Fruit fly (Drosophila melanogaster) Kc167 (cell line): Measurements from ENCODE around the gene Shal.

ENCODE experiments used
- Myc ChIP-seq: fragments of >200 bp; optimal IDR thresholded peaks from 2 replicates; lab custom pipeline; 2017; ENCODE audit warnings: missing external identifiers
- Sin3A ChIP-seq: fragments of >200 bp; optimal IDR thresholded peaks from 2 replicates; lab custom pipeline; 2018; ENCODE audit warnings: missing external identifiers
- h ChIP-seq: fragments of >200 bp; optimal IDR thresholded peaks from 3 replicates; lab custom pipeline; 2018; ENCODE audit warnings: missing external identifiers
- insv ChIP-seq: fragments of >200 bp; optimal IDR thresholded peaks from 3 replicates; lab custom pipeline; 2018; ENCODE audit warnings: missing external identifiers
- psq ChIP-seq: fragments of >200 bp; optimal IDR thresholded peaks from 2 replicates; lab custom pipeline; 2017; ENCODE audit warnings: missing external identifiers
- ttk ChIP-seq: sonication (Bioruptor generic); optimal IDR thresholded peaks from 2 replicates; lab custom pipeline; 2017; ENCODE audit warnings: missing external identifiers

The Shal gene

DNA sequence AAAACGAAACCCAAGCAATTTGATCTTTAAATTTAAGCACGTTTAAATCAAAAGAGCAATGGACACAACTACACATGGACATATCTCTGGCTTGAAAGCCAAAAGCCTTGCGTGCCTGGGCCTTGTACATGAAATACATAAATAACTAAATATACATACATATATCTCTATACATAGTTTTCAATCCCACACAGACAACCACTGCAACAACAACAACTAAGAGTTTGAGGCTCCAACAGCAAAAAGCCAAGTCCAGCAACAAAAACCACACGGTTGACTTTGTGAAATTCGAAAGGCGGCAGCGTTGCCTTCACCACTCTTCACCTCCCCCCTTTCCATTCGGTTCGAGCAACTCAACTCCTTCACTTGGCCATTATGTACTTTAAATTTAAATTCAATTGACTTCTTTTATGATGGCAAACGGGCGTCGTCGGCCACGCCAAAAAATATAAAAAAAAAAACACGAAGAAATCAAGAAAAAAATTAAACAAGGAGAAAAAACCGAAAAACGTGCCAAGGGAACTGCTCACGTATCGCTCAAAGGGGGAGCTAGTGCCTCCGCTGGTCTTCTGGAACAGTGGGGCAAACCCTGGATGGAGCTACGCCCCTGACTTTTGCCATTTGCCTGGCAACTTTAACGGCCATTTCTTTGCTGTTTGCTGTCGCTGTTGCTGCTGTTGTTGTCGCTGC lies 24.2 kb downstream of the Shal start:
- TF ChIP-seq Myc (lab: Kevin White, UChicago): no peak
- no peak for TF ChIP-seq ttk

DNA sequence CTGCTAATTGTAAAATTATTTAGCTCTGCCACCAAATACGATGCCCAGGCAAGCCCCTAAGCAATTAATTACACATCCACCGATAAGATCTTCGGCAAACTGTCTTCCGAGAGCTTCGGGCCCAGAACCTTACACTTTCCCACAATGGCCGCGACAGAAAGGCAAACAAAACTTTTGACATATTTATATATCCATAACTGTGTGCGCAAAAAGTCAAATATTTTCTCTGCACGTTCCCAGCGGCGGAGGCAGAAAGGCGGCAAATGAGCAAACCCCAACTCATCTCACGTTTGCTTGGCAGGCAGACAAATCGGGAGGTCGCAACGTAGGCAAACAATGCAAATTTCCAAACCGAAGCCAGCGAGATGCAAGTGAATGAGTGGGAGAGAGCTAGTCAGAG lies 25.2 kb downstream of the Shal start:
- no peak for TF ChIP-seq insv (lab: Kevin White, UChicago)
- TF ChIP-seq h (lab: Kevin White, UChicago): no peak
- no peak for TF ChIP-seq Myc (lab: Kevin White, UChicago)
- TF ChIP-seq psq (lab: Kevin White, UChicago): no peak
- no peak for TF ChIP-seq Sin3A
- TF ChIP-seq ttk: no peak

DNA sequence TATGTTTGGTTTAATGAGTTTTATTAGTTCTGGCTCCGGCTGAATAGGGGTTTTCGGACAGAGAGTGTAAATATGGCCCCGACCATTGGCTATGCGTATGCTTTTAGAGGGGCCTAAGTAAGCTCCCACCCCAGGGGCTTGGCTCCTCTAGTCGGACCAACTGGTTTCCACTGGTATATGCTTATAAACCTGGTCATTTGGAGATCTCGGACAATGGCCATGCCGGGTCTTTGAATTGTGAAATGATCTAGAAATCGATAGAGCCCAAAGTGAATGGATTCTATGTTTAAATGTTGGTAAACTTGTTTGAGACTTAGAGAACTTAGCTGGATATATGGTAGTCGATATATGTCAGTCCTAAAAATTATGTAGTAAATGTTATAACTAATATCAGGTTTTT lies 25.7 kb downstream of the Shal start:
- TF ChIP-seq psq (lab: Kevin White, UChicago) (no peak), Myc (lab: Kevin White, UChicago) (no peak), h (lab: Kevin White, UChicago) (no peak), Sin3A (no peak)

DNA sequence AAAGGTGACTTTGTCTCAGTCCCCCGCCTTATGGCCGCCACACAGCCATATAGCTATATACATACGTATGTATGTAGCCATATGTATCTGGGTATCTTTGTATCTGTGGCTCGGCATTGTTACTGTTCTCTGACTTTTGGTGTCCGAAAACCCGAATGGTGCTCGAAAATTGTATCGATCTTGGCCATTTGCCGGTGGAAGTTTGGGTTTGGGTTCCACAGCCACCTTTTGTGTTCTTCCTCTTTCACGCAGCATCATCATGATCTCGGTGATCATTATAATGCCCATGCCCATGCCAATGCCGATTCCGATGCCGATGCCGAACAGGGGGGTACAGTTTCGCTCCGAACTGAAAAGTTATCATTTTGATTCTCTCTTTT lies 26.4 kb downstream of the Shal start:
- TF ChIP-seq ttk (no peak), Sin3A (no peak)

DNA sequence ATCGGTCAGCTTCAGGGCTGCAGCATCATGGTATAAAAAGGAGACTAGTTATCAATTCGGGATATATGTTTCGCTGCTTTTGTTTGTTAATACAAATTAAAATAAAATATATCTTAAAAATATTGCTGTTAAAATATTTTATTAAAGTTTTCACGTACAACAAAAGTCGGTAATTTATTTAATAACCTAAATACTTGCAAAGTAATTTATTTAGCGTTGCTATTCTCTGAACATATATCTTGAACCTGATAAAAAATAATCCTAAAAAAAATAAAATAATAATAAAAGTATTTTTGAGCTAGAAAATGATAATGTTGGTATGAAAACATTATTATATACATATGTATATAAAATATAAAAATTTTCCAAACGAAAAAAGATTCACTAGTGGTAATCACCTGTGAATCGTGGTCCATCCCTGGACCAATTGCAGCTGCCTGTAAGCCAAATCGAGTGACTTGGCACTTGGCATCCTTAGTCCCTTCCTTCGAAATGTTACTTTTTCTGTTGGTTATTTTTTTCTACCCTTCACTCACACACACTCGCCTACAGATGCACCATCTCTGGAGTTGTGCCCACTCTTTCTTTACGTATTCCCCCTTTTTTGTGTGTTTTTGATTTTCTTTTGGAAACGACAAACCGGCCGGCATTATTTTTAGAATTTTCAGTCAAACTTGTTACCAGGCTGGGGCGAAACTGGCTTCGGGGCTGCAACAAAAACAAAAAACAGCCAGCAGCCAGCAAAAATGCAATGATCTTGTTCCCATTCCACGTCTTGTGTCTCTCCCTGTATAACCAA lies 27.0 kb downstream of the Shal start:
- TF ChIP-seq Myc (lab: Kevin White, UChicago) (no peak), ttk (no peak), Sin3A (no peak), psq (lab: Kevin White, UChicago) (no peak), h (lab: Kevin White, UChicago) (no peak), insv (lab: Kevin White, UChicago) (no peak)

DNA sequence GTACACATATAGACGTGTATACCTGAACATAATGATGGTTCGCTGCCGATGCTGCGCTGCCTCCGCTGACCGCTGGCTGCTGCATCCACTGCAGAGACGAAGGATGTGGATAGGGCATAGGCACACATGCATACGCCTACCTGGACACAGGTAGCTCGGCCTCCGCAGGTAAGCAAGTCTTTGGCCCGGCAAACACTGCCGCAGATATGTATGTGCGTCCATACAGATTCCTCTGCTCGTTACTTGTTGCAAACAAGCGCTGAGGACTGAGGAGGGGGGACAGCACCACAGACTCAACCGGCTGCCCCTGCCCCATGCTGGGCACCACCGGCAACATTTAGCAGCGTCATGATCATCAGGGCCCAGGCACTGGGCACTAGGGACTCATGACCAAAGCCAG lies 27.6 kb downstream of the Shal start:
- TF ChIP-seq psq (lab: Kevin White, UChicago) (no peak), Sin3A (no peak), h (lab: Kevin White, UChicago) (no peak), Myc (lab: Kevin White, UChicago) (no peak), ttk (no peak), insv (lab: Kevin White, UChicago) (no peak)

DNA sequence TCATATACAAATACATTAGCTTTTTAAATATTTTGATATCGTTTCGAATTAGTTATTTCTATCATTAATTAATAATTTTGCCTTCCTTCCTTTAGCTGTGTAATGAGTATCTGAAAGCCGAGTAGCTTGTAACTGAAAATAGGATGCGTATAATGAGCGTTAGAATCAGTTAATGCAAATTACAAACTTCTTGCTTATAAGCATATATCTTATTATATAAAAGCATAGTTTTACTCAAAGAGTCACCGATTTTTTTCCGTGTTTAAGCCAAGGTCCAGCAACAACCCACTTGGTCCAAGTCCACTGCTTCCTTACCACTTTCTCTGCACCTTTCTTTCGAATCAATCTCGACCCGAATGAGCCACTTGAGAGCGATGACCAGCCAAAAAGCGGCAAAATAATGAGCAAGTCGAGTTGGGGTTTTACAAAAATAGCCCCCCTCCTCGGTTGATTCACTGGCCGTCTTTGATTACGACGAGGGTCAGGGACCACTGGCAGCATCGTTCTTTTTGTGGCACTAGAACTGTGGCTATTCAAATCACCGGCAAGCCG lies 28.4 kb downstream of the Shal start:
- TF ChIP-seq insv (lab: Kevin White, UChicago) (no peak), Sin3A (no peak), psq (lab: Kevin White, UChicago) (no peak), ttk (no peak), h (lab: Kevin White, UChicago) (no peak)

DNA sequence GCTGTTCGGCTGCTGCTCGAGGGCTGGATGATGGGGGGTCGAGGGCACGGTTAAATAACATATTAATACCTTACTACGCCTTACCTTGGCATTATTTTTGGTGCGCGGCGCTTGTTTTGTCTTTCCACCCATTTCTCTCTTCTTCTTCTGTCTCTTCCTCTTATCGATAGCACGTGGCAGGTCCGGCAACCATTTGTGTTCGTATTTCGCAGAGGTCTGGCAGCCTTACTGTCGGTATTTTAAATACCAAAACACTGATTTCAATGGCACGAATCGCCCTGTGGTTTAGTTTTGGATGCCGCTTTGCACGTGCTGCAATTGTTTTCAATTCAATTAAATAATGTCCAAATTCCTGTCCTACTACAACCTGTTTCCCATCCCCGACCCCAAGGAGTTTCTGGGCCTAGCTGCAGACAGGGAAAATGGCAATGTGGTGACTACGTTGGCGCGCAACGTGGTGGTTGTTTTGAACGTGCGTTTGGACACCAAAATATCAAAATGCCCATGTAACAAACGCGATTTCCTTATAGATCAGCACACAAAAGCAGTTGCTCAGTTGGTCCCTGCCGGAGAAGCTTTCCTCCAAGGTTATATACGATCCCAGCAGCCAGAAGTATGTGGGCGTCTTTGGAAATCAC lies 32.1 kb downstream of the Shal start, which contains the start of the genes Ltn1 and CG9300:
TSS of gene Ltn1 (minus strand) at position 155 of the 638 bp plus-strand sequence.
TSS of gene CG9300 (plus strand) at position 285 of the 638 bp plus-strand sequence.
- TF ChIP-seq h (lab: Kevin White, UChicago) (no peak), insv (lab: Kevin White, UChicago) (no peak), psq (lab: Kevin White, UChicago) (no peak), Sin3A (no peak), ttk (no peak), Myc (lab: Kevin White, UChicago) (no peak)

DNA sequence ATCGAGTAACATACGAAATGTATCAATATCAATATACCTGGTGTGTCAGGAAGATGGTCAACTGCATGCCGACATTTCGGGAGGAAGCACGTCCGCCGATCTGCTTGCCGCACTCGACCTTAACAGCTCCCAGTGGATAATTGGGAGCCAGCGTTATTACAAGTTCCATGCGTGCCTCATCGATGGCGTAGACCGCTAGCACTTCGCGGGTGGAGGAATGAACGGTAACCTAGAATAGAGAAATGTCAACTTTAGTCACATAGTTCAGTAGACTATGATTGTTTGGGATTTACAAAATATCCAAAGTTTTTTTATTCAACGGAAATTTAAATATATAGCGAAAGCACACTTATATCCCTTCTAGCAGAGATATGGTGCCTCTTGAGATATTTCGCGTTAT lies 39.6 kb downstream of the Shal start, which contains the start of the genes CG46435 and Rcd7:
TSS of gene CG46435 (plus strand) at position 301 of the 400 bp plus-strand sequence.
TSS of gene Rcd7 (plus strand) at position 301 of the 400 bp plus-strand sequence.
- TF ChIP-seq insv (lab: Kevin White, UChicago) (no peak), ttk (no peak), h (lab: Kevin White, UChicago) (no peak), Myc (lab: Kevin White, UChicago) (no peak), Sin3A (no peak), psq (lab: Kevin White, UChicago) (no peak)

DNA sequence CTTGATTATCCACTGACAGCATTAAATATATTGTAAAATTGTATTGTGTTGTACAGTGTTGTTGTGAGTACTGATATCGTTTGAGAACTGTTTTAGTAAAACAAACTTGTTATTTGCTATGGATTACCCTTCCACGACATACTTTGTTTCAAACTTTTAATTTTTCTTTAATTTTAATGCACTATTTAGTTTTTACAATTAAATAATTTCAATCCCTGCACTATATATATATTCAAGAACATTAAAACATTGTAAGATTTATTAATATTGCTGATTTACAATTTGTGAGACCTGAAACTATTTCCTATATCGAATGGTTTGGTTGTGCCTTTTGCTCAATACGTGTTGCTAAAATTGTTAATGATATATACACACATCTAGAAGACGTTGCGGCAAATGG lies 40.3 kb downstream of the Shal start, which contains the start of the genes CG46434 and Dred:
TSS of gene CG46434 (minus strand) at position 101 of the 400 bp plus-strand sequence.
TSS of gene Dred (minus strand) at position 101 of the 400 bp plus-strand sequence.
- TF ChIP-seq psq (lab: Kevin White, UChicago): no peak

DNA sequence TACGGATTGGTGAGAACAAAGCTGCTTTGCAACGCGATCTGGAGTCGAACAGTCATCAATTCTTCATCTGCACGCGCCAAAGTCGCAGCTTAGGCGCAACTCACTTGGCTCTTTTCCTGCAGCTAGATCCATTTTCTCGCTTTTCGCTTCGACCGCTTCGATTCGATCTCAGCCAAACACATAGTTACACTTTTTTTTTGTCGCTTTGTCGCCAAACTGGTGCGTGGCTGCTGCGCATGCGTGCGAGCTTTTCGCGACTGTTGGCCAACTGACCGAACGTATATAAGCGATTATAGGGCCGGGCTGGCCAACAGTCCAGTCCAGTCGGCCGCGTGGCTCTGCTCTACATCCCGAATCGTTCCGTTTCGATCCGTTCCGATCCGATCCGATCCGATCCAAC lies 51.9 kb downstream of the Shal start, which contains the start of gene Cpr76Bd:
TSS of gene Cpr76Bd (plus strand) at position 301 of the 400 bp plus-strand sequence.
- no peak for TF ChIP-seq psq (lab: Kevin White, UChicago)
- TF ChIP-seq ttk: no peak
- TF ChIP-seq insv (lab: Kevin White, UChicago): no peak
- TF ChIP-seq Sin3A: no peak
- TF ChIP-seq h (lab: Kevin White, UChicago): no peak
- TF ChIP-seq Myc (lab: Kevin White, UChicago): no peak

DNA sequence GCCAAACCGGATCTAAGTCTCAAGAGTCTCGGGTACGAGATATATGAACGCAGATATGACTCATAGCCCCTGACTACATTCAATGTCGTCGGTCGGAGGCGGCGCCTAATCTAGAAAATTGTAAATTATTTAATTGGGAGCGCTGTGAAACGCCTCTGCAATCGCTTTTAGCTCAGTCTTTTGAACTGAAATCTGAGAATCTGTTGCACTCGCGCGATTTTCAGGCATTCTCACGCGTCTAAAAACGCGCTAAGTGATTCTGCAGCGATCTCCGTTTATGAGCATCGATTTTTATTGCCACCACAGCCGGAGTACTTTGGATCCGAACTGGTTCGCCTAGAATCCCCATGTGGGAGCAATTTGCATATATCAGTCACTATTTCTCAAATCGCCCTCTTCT lies 55.8 kb downstream of the Shal start:
- TF ChIP-seq Sin3A: no peak
- TF ChIP-seq insv (lab: Kevin White, UChicago): no peak
- TF ChIP-seq ttk: no peak
- TF ChIP-seq h (lab: Kevin White, UChicago): no peak
- no peak for TF ChIP-seq Myc (lab: Kevin White, UChicago)
- no peak for TF ChIP-seq psq (lab: Kevin White, UChicago)
